Fruit fly (Drosophila melanogaster) whole organism, pupa: Measurements from ENCODE around the gene CG11911.

Experiments used
- CG10348 ChIP-seq: fragments of 200-800 bp; sonication (Bioruptor generic); IDR thresholded peaks from 2 replicates; pipeline ENCODE4 v1.3.6; 2022; ENCODE audit warnings: missing biosample characterization, missing genetic modification characterization
- CG12605 ChIP-seq: fragments of 200-800 bp; sonication (Bioruptor generic); IDR thresholded peaks from 2 replicates; pipeline ENCODE4 v1.3.6; 2022; ENCODE audit warnings: missing biosample characterization, missing genetic modification characterization
- CG13204 ChIP-seq: fragments of 200-800 bp; sonication (Bioruptor generic); optimal IDR thresholded peaks from 2 replicates; lab custom pipeline; 2018; ENCODE audit warnings: missing biosample characterization, mild to moderate bottlenecking, missing genetic modification characterization, moderate library complexity
- CG14655 ChIP-seq: fragments of 200-800 bp; sonication (Bioruptor generic); optimal IDR thresholded peaks from 3 replicates; lab custom pipeline; 2017; ENCODE audit warnings: mild to moderate bottlenecking, missing biosample characterization, missing genetic modification reagents, missing genetic modification characterization
- CG15710 ChIP-seq: fragments of 200-800 bp; sonication (Bioruptor generic); optimal IDR thresholded peaks from 2 replicates; lab custom pipeline; 2018; ENCODE audit warnings: missing biosample characterization, mild to moderate bottlenecking, missing genetic modification characterization, moderate library complexity
- CG17806 ChIP-seq: fragments of 200-800 bp; sonication (Bioruptor generic); optimal IDR thresholded peaks from 2 replicates; lab custom pipeline; 2018; ENCODE audit warnings: missing biosample characterization, mild to moderate bottlenecking, missing genetic modification characterization, moderate library complexity
- CG32121 ChIP-seq: fragments of 200-800 bp; sonication (Bioruptor generic); IDR thresholded peaks from 2 replicates; pipeline ENCODE4 v1.3.6; 2022; ENCODE audit warnings: missing biosample characterization, missing genetic modification characterization
- CG34367 ChIP-seq: fragments of 200-800 bp; sonication (Bioruptor generic); optimal IDR thresholded peaks from 2 replicates; lab custom pipeline; 2018; ENCODE audit warnings: missing biosample characterization, mild to moderate bottlenecking, missing genetic modification characterization
- CG4496 ChIP-seq: fragments of 200-800 bp; sonication (Bioruptor generic); IDR thresholded peaks from 3 replicates; pipeline ENCODE4 v1.3.6; 2022; ENCODE audit warnings: missing biosample characterization, missing genetic modification characterization
- CG8159 ChIP-seq: fragments of 200-800 bp; sonication (Bioruptor generic); optimal IDR thresholded peaks from 3 replicates; lab custom pipeline; 2018; ENCODE audit warnings: missing biosample characterization, mild to moderate bottlenecking, missing genetic modification characterization, moderate library complexity
- CG8301 ChIP-seq: fragments of 200-800 bp; sonication (Bioruptor generic); optimal IDR thresholded peaks from 2 replicates; lab custom pipeline; 2018; ENCODE audit warnings: missing biosample characterization, mild to moderate bottlenecking, missing genetic modification characterization
- CG9948 ChIP-seq: fragments of 200-800 bp; sonication (Bioruptor generic); optimal IDR thresholded peaks from 2 replicates; lab custom pipeline; 2018; ENCODE audit warnings: missing biosample characterization, mild to moderate bottlenecking, missing genetic modification characterization, moderate library complexity
- D1 ChIP-seq: fragments of 200-800 bp; sonication (Bioruptor generic); optimal IDR thresholded peaks from 2 replicates; lab custom pipeline; 2018; ENCODE audit warnings: missing biosample characterization, mild to moderate bottlenecking, missing genetic modification characterization, moderate library complexity
- EcR ChIP-seq: fragments of 200-800 bp; sonication (Bioruptor generic); optimal IDR thresholded peaks from 3 replicates; lab custom pipeline; 2019; ENCODE audit warnings: missing biosample characterization, missing genetic modification characterization, mild to moderate bottlenecking, moderate library complexity, missing genetic modification reagents
- Ets98B ChIP-seq: fragments of 200-800 bp; sonication (Bioruptor generic); IDR thresholded peaks from 2 replicates; pipeline ENCODE4 v1.3.6; 2022; ENCODE audit warnings: missing biosample characterization, missing genetic modification characterization
- Pif1A ChIP-seq: fragments of 200-800 bp; sonication (Bioruptor generic); optimal IDR thresholded peaks from 3 replicates; lab custom pipeline; 2016; ENCODE audit warnings: missing biosample characterization, missing genetic modification characterization
- Pif1B ChIP-seq: fragments of 200-800 bp; sonication (Bioruptor generic); optimal IDR thresholded peaks from 3 replicates; lab custom pipeline; 2016; ENCODE audit warnings: missing biosample characterization, missing genetic modification characterization
- Snoo ChIP-seq: fragments of 200-800 bp; sonication (Bioruptor generic); optimal IDR thresholded peaks from 3 replicates; lab custom pipeline; 2017; ENCODE audit warnings: missing biosample characterization, mild to moderate bottlenecking, missing genetic modification characterization, inconsistent platforms
- fd96Ca ChIP-seq: fragments of 200-800 bp; sonication (Bioruptor generic); IDR thresholded peaks from 3 replicates; pipeline ENCODE4 v1.3.6; 2022; ENCODE audit warnings: missing biosample characterization, missing genetic modification characterization
- gl ChIP-seq: fragments of 200-800 bp; sonication (Bioruptor generic); optimal IDR thresholded peaks from 2 replicates; lab custom pipeline; 2018; ENCODE audit warnings: missing biosample characterization, mild to moderate bottlenecking, missing genetic modification characterization
- rn ChIP-seq: fragments of 200-800 bp; sonication (Bioruptor generic); IDR thresholded peaks from 2 replicates; pipeline ENCODE4 v1.3.6; 2022; ENCODE audit warnings: missing biosample characterization, missing genetic modification characterization

Gene CG11911

DNA sequence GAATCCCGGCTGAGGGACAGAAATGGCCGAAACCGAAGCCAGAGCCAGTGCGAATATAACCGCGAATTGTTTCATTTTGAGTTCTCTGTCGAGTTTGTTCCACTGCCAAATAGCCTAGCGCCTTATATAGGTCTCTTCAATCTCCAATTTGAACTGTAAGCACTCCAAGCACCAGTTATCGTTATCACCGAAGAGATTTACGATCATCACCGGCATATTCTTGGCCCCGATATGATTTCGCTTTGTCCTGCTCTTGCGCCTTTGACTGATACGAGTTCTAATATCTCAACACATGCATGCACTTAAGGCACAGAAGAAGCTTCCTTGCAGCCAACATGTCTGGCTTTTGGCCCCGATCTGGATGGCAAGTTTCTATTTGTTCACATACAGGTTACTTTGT is 1.9 kb downstream of the CG11911 start, which contains the start of gene CG11912:
Gene CG11912, minus strand, starts transcription at position 101 of the 400 bp plus-strand sequence.
- no peak for TF ChIP-seq Pif1A (GFP tag; lab: Kevin White, UChicago)

DNA sequence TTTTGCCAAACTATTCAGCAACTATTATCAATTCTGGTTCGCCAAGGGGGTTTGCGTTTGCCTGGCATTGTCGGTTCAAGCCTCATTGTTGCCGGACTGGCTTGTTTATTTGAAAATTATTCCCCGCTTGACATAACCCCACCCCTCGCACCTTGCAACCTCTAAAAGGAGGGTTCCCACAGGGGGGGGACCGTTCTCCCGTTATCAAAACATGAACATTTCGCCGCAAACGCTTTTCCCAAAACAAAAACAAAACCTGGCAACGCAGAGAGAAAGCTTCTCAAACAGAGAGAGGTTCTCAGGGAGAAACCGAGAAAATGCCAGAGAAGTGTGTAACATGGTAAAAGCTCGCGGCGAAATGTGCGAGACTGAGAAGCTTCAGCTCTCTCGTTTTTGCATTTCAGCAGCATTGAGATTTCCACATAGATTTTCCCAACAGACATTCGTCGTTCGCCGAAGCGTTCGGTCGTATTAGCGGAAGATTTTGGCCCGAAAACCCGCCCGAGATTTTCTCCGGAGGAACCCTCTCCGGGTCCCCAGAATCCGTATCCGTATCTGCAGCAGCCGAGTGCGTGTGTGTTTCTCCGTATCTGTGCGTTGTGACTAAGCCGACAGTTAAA is 11.1 kb downstream of the CG11911 start:
- TF ChIP-seq fd96Ca (GFP tag; lab: Robert Waterston, UW) (0 out of 3 replicates have a peak, but pooled peaks have one; percentile 14), Ets98B (peak; percentile 50), EcR (GFP tag; lab: Kevin White, UChicago) (no peak), CG12605 (GFP tag; lab: Robert Waterston, UW) (0 out of 2 replicates have a peak, but pooled peaks have one; percentile 35), CG4496 (GFP tag; lab: Robert Waterston, UW) (peak; percentile 55; the same call in 2 of the 3 replicates)

- TF ChIP-seq Pif1B (GFP tag; lab: Kevin White, UChicago) (no peak), gl (tag; lab: Kevin White, UChicago) (no peak), Snoo (tag; lab: Kevin White, UChicago) (no peak), CG34367 (tag; lab: Kevin White, UChicago) (no peak), fd96Ca (GFP tag; lab: Robert Waterston, UW) (no peak), rn (no peak), CG32121 (no peak), CG12605 (GFP tag; lab: Robert Waterston, UW) (no peak), CG15710 (tag; lab: Kevin White, UChicago) (no peak), CG8301 (tag; lab: Kevin White, UChicago) (no peak), CG8159 (tag; lab: Kevin White, UChicago) (no peak), CG17806 (tag; lab: Kevin White, UChicago) (no peak), CG9948 (tag; lab: Kevin White, UChicago) (no peak), CG14655 (GFP tag; lab: Kevin White, UChicago) (no peak), CG4496 (GFP tag; lab: Robert Waterston, UW) (no peak)
Measured at dm6 chr2L:309177-309576, 11.9 kb downstream of the CG11911 start.

DNA sequence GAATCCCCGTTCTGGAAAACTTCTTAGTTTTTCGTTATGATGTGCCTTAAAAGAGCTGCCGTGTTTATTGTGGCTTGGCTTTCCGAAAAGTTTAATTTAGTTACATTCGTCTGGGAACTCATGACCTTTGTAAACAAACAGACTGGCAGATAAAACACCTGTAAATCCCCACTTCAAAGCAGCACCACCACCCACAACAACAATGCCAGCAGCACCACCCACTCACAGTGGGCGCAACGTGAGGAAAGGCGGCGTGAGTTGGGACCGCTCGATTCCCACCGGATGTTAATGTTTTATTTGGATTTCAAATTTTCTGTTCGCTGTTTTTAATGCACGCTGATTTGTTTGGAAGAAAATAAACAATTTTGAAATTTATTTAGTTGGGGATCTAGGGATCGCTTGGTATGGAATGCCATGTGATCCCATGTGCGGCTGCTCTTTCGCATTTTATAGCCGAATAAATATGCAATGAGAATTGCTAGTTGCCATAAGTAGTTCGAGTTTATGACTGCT is 12.8 kb downstream of the CG11911 start:
- TF ChIP-seq CG32121 = no peak
- TF ChIP-seq CG34367 (tag; lab: Kevin White, UChicago) = no peak
- TF ChIP-seq D1 = no peak
- no peak for TF ChIP-seq Pif1A (GFP tag; lab: Kevin White, UChicago)
- no peak for TF ChIP-seq Snoo (tag; lab: Kevin White, UChicago)
- no peak for TF ChIP-seq Pif1B (GFP tag; lab: Kevin White, UChicago)
- no peak for TF ChIP-seq CG10348 (GFP tag; lab: Robert Waterston, UW)
- TF ChIP-seq CG14655 (GFP tag; lab: Kevin White, UChicago) = no peak
- TF ChIP-seq CG9948 (tag; lab: Kevin White, UChicago) = no peak
- no peak for TF ChIP-seq CG4496 (GFP tag; lab: Robert Waterston, UW)
- no peak for TF ChIP-seq rn
- TF ChIP-seq CG8301 (tag; lab: Kevin White, UChicago) = no peak
- no peak for TF ChIP-seq CG12605 (GFP tag; lab: Robert Waterston, UW)
- no peak for TF ChIP-seq gl (tag; lab: Kevin White, UChicago)

dm6 chr2L:307129-307528 is 13.9 kb downstream of the CG11911 start:
- TF ChIP-seq Pif1B (GFP tag; lab: Kevin White, UChicago) (no peak), CG8159 (tag; lab: Kevin White, UChicago) (no peak), rn (no peak), CG8301 (tag; lab: Kevin White, UChicago) (no peak), CG4496 (GFP tag; lab: Robert Waterston, UW) (no peak), Snoo (tag; lab: Kevin White, UChicago) (no peak), CG17806 (tag; lab: Kevin White, UChicago) (no peak), CG14655 (GFP tag; lab: Kevin White, UChicago) (no peak), CG34367 (tag; lab: Kevin White, UChicago) (no peak), gl (tag; lab: Kevin White, UChicago) (no peak), fd96Ca (GFP tag; lab: Robert Waterston, UW) (no peak), CG10348 (GFP tag; lab: Robert Waterston, UW) (no peak), EcR (GFP tag; lab: Kevin White, UChicago) (no peak), CG13204 (GFP tag; lab: Kevin White, UChicago) (no peak), Ets98B (no peak), CG15710 (tag; lab: Kevin White, UChicago) (no peak), CG9948 (tag; lab: Kevin White, UChicago) (no peak), CG32121 (no peak), CG12605 (GFP tag; lab: Robert Waterston, UW) (no peak)

DNA sequence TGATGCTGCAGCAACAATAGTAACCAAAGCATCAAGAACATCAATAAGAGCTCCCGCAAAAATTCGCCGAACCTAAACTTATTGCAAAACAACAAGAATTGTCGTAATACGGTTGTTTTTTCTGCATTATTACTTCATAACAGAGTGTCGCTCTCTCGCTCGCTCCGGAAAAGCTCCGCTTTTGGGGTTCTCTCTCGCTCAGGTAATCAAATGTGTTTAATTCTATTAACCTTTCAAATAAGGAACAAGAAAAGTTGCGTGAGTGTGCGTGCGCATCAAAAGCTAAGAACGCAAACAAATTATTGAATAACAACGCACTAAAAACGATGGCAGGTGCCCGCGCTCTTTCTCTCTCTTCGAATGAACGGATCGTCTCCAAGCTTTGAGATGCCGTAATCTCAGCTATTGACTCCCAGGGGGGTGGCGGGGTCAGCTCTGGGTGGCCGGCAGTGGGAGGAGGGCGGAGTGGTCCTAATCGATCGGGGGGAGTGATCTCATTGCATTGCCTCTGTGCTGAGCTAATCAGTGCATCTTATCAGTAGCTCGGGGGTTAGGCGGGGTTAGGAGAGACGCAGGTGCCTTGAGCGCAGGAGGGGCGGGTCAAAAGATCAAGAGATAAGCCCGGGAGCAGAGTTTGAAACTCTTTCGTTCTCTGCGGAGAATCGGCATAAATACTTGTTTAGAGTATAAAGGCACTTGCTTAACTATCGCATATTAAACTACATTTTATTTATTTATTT is 14.7 kb downstream of the CG11911 start:
- TF ChIP-seq CG4496 (GFP tag; lab: Robert Waterston, UW) = 0 out of 3 replicates have a peak, but pooled peaks have one; percentile 33
- peak; percentile 14 for TF ChIP-seq EcR (GFP tag; lab: Kevin White, UChicago)
- no peak for TF ChIP-seq CG12605 (GFP tag; lab: Robert Waterston, UW)
